Worm (Caenorhabditis elegans): ENCODE results near the gene C50F4.4.

- TF ChIP-seq W03F9.2 (tag; optimal IDR thresholded peaks at IDR 0.05), result no peak
- TF ChIP-seq dao-5 (tag; optimal IDR thresholded peaks at IDR 0.05), result no peak
Measured at ce11 chrV:9500826-9501451, 35.6 kb upstream of the C50F4.4 start, which contains the start of gene swt-5.
